Worm (Caenorhabditis elegans) whole organism, L4 larva: ENCODE measurements around the gene ZK666.15.
A peak's percentile ranks its signal among the peaks of the same experiment; 100 is the strongest.
"Not testable (repeated sequence)": the region's sequence is repeated elsewhere in the genome, so short reads cannot be mapped to it uniquely, and the experiment has no call there.

Experiments used
- D1046.2 ChIP-seq: fragments of 200-800 bp; sonication (Bioruptor generic); IDR thresholded peaks from 2 replicates; pipeline ENCODE4 v1.3.6; 2022; ENCODE audit warnings: missing genetic modification characterization, missing compliant biosample characterization
- F26F4.8 ChIP-seq: fragments of 200-800 bp; sonication (Bioruptor generic); conservative IDR thresholded peaks from 2 replicates; pipeline ENCODE4 v1.3.6; 2022; ENCODE audit warnings: missing genetic modification characterization, missing compliant biosample characterization
- F49E8.2 ChIP-seq: sonication (generic microtip); optimal IDR thresholded peaks from 2 replicates; lab custom pipeline; 2016; ENCODE audit warnings: missing compliant biosample characterization, mild to moderate bottlenecking, missing genetic modification characterization, borderline replicate concordance
- T20F7.1 ChIP-seq: fragments of 200-800 bp; sonication (Bioruptor generic); optimal IDR thresholded peaks from 2 replicates; lab custom pipeline; 2018; ENCODE audit warnings: mild to moderate bottlenecking, missing genetic modification characterization, missing compliant biosample characterization
- T26A8.4 ChIP-seq: fragments of 200-800 bp; sonication (Bioruptor generic); IDR thresholded peaks from 2 replicates; pipeline ENCODE4 v1.3.6; 2022; ENCODE audit warnings: missing genetic modification characterization, missing compliant biosample characterization
- Y105C5A.15 ChIP-seq: fragments of 200-800 bp; sonication (Bioruptor generic); IDR thresholded peaks from 2 replicates; pipeline ENCODE4 v1.3.6; 2022; ENCODE audit warnings: missing genetic modification characterization, missing compliant biosample characterization
- Y48G9A.11 ChIP-seq: fragments of 200-800 bp; sonication (Bioruptor generic); IDR thresholded peaks from 2 replicates; pipeline ENCODE4 v1.3.6; 2022; ENCODE audit warnings: missing genetic modification reagents, missing genetic modification characterization, missing compliant biosample characterization
- Y5F2A.4 ChIP-seq: fragments of 200-800 bp; sonication (Bioruptor generic); optimal IDR thresholded peaks from 2 replicates; lab custom pipeline; 2018; ENCODE audit warnings: mild to moderate bottlenecking, missing genetic modification characterization, missing compliant biosample characterization
- ZK337.2 ChIP-seq: fragments of 200-800 bp; sonication (Bioruptor generic); IDR thresholded peaks from 2 replicates; pipeline ENCODE4 v1.3.6; 2022; ENCODE audit warnings: missing genetic modification reagents, missing genetic modification characterization, missing compliant biosample characterization
- ZK546.5 ChIP-seq, 2 experiments: sonication (generic microtip); optimal IDR thresholded peaks; 2 replicates each; lab custom pipeline; 2017; ENCODE audit warnings: missing biosample characterization in 2 of 2, missing genetic modification characterization in 2 of 2
- aha-1 ChIP-seq: fragments of 150-350 bp; peaks from one replicate; lab custom pipeline; 2014; ENCODE audit warnings: missing biosample characterization, missing genetic modification characterization
- aly-2 ChIP-seq: sonication (generic microtip); optimal IDR thresholded peaks from 2 replicates; lab custom pipeline; 2018; ENCODE audit warnings: missing biosample characterization, missing genetic modification characterization
- arid-1 ChIP-seq: fragments of 200-800 bp; sonication (Bioruptor generic); conservative IDR thresholded peaks from 2 replicates; pipeline ENCODE4 v1.3.6; 2022; ENCODE audit warnings: missing genetic modification reagents, missing genetic modification characterization, missing compliant biosample characterization
- ceh-20 ChIP-seq: fragments of 200-800 bp; sonication (Bioruptor generic); IDR thresholded peaks from 2 replicates; pipeline ENCODE4 v1.3.6; 2022; ENCODE audit warnings: missing genetic modification reagents, missing genetic modification characterization, missing compliant biosample characterization
- ceh-28 ChIP-seq: fragments of 150-350 bp; optimal IDR thresholded peaks from 2 replicates; lab custom pipeline; 2014; ENCODE audit warnings: missing biosample characterization, missing genetic modification reagents, missing genetic modification characterization
- ceh-82 ChIP-seq: sonication (generic microtip); optimal IDR thresholded peaks from 2 replicates; lab custom pipeline; 2017; ENCODE audit warnings: missing biosample characterization, missing genetic modification characterization
- daf-16 ChIP-seq, 3 experiments: sonication (generic microtip); optimal IDR thresholded peaks; 2 replicates each; lab custom pipeline; 2016 to 2017; ENCODE audit warnings: missing genetic modification characterization in 3 of 3, missing genetic modification reagents in 3 of 3, mild to moderate bottlenecking in 2 of 3, missing compliant biosample characterization in 2 of 3, missing biosample characterization in 1 of 3, moderate library complexity in 1 of 3
- dmd-6 ChIP-seq: fragments of 200-800 bp; sonication (Bioruptor generic); IDR thresholded peaks from 2 replicates; pipeline ENCODE4 v1.3.6; 2022; ENCODE audit warnings: missing genetic modification reagents, missing genetic modification characterization, missing compliant biosample characterization
- dmd-8 ChIP-seq: fragments of 200-800 bp; sonication (Bioruptor generic); IDR thresholded peaks from 2 replicates; pipeline ENCODE4 v1.3.6; 2022; ENCODE audit warnings: missing genetic modification characterization, missing compliant biosample characterization
- duxl-1 ChIP-seq: sonication (generic microtip); optimal IDR thresholded peaks from 2 replicates; lab custom pipeline; 2016; ENCODE audit warnings: mild to moderate bottlenecking, missing genetic modification characterization, moderate library complexity, missing compliant biosample characterization; ENCODE audit not compliant: poor library complexity
- dve-1 ChIP-seq: sonication (generic microtip); optimal IDR thresholded peaks from 2 replicates; lab custom pipeline; 2017; ENCODE audit warnings: antibody characterized with exemption, mild to moderate bottlenecking, missing genetic modification characterization, missing compliant biosample characterization; ENCODE audit not compliant: insufficient read depth
- egl-27 ChIP-seq: sonication (generic microtip); optimal IDR thresholded peaks from 3 replicates; lab custom pipeline; 2017; ENCODE audit warnings: missing biosample characterization, missing genetic modification reagents, missing genetic modification characterization
- hif-1 ChIP-seq, 2 experiments: sonication (generic microtip); optimal IDR thresholded peaks; 2 replicates each; lab custom pipeline; 2016 to 2017; ENCODE audit warnings: missing compliant biosample characterization in 2 of 2, missing genetic modification characterization in 2 of 2, missing genetic modification reagents in 2 of 2, missing genotype in 2 of 2, mild to moderate bottlenecking in 1 of 2
- hlh-11 ChIP-seq: fragments of 200-800 bp; sonication (Bioruptor generic); optimal IDR thresholded peaks from 2 replicates; lab custom pipeline; 2018; ENCODE audit warnings: mild to moderate bottlenecking, missing genetic modification characterization, missing compliant biosample characterization
- hlh-30 ChIP-seq: sonication (generic microtip); optimal IDR thresholded peaks from 2 replicates; lab custom pipeline; 2017; ENCODE audit warnings: antibody characterized with exemption, mild to moderate bottlenecking, missing genetic modification characterization, missing compliant biosample characterization; ENCODE audit not compliant: insufficient read depth
- jun-1 ChIP-seq: fragments of 150-350 bp; optimal IDR thresholded peaks from 2 replicates; lab custom pipeline; 2014; ENCODE audit warnings: missing biosample characterization, missing genetic modification reagents, missing genetic modification characterization
- lin-1 ChIP-seq: fragments of 200-800 bp; sonication (Bioruptor generic); IDR thresholded peaks from 2 replicates; pipeline ENCODE4 v1.3.6; 2022; ENCODE audit warnings: missing genetic modification reagents, missing genetic modification characterization, missing compliant biosample characterization
- lin-13 ChIP-seq: fragments of 150-350 bp; optimal IDR thresholded peaks from 2 replicates; lab custom pipeline; 2014; ENCODE audit warnings: missing biosample characterization, missing genetic modification reagents, missing genetic modification characterization
- lin-38 ChIP-seq: fragments of 200-800 bp; sonication (Bioruptor generic); IDR thresholded peaks from 2 replicates; pipeline ENCODE4 v1.3.6; 2022; ENCODE audit warnings: missing genetic modification reagents, missing genetic modification characterization, missing compliant biosample characterization
- mdl-1 ChIP-seq, 2 experiments: fragments of 150-350 bp in 1 of 2; sonication (generic microtip) in 1 of 2; optimal IDR thresholded peaks; 2 replicates each; lab custom pipeline; 2014 to 2017; ENCODE audit warnings: missing biosample characterization in 2 of 2, missing genetic modification characterization in 2 of 2
- mes-2 ChIP-seq: sonication (generic microtip); optimal IDR thresholded peaks from 2 replicates; lab custom pipeline; 2016; ENCODE audit warnings: missing genotype, mild to moderate bottlenecking, missing genetic modification characterization, missing compliant biosample characterization; ENCODE audit not compliant: poor library complexity, severe bottlenecking
- mxl-3 ChIP-seq: fragments of 200-800 bp; sonication (Bioruptor generic); optimal IDR thresholded peaks from 2 replicates; lab custom pipeline; 2018; ENCODE audit warnings: mild to moderate bottlenecking, missing genetic modification characterization, missing compliant biosample characterization
- nhr-237 ChIP-seq: sonication (generic microtip); optimal IDR thresholded peaks from 2 replicates; lab custom pipeline; 2017; ENCODE audit warnings: missing biosample characterization, missing genetic modification characterization
- nhr-25 ChIP-seq: sonication (generic microtip); optimal IDR thresholded peaks from 2 replicates; lab custom pipeline; 2017; ENCODE audit warnings: missing genetic modification characterization, mild to moderate bottlenecking, missing compliant biosample characterization, antibody characterized with exemption, moderate library complexity, borderline replicate concordance; ENCODE audit not compliant: insufficient read depth
- nhr-28 ChIP-seq: fragments of 150-350 bp; optimal IDR thresholded peaks from 2 replicates; lab custom pipeline; 2014; ENCODE audit warnings: missing biosample characterization, missing genetic modification characterization
- nhr-42 ChIP-seq: fragments of 200-800 bp; sonication (Bioruptor generic); IDR thresholded peaks from 2 replicates; pipeline ENCODE4 v1.3.6; 2022; ENCODE audit warnings: missing genetic modification characterization, missing compliant biosample characterization
- nhr-77 ChIP-seq: fragments of 150-350 bp; optimal IDR thresholded peaks from 2 replicates; lab custom pipeline; 2014; ENCODE audit warnings: missing biosample characterization, missing genetic modification characterization
- pqm-1 ChIP-seq: sonication (generic microtip); optimal IDR thresholded peaks from 2 replicates; lab custom pipeline; 2017; ENCODE audit warnings: missing biosample characterization, missing genetic modification characterization
- unc-62 ChIP-seq, 3 experiments: fragments of 150-350 bp in 1 of 3; sonication (generic microtip); optimal IDR thresholded peaks in 2 of 3; peaks in 1 of 3; 1 replicate in 1 of 3; 2 replicates in 2 of 3; lab custom pipeline; 2014 to 2017; ENCODE audit warnings: missing biosample characterization in 3 of 3, missing genetic modification characterization in 3 of 3, missing genetic modification reagents in 3 of 3, missing genotype in 1 of 3
- vab-7 ChIP-seq: fragments of 200-800 bp; sonication (Bioruptor generic); IDR thresholded peaks from 2 replicates; pipeline ENCODE4 v1.3.6; 2022; ENCODE audit warnings: missing genetic modification reagents, missing genetic modification characterization, missing compliant biosample characterization
- zip-11 ChIP-seq: fragments of 200-800 bp; sonication (Bioruptor generic); IDR thresholded peaks from 2 replicates; pipeline ENCODE4 v1.3.6; 2022; ENCODE audit warnings: missing genetic modification characterization, missing compliant biosample characterization

ZK666.15 gene

DNA sequence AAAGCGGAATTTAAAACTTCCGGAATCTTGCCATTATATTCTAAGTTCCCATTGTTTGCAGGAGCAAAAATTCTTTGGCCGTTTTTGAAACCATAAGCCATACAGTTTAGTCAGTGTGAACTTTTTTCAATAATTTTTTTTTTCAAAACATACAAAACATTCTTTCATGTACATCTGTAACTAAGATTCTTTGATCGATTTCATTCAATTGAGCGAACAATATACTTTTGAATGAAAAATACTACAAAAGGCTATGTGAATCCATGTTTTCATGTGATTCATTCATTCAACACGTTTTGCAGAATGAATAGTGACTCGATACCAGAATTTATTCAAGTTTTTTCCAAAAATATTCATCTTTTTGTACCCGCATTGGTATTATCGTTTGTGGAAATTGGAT, at the start of gene ZK666.15:
TSS of gene ZK666.15 (plus strand) at position 301 of the 400 bp plus-strand sequence.
- TF ChIP-seq F49E8.2 (tag; lab: Kevin White, UChicago) (no peak), Y105C5A.15 (GFP tag; lab: Robert Waterston, UW) (no peak), hlh-30 (tag; lab: Kevin White, UChicago) (no peak), ceh-20 (GFP tag; lab: Robert Waterston, UW) (no peak), ceh-82 (tag; lab: Kevin White, UChicago) (no peak), ZK546.5 (tag; optimal IDR thresholded peaks at IDR 0.05; lab: Kevin White, UChicago) (no peak), D1046.2 (GFP tag; lab: Robert Waterston, UW) (no peak), mes-2 (tag; lab: Kevin White, UChicago) (no peak), aly-2 (tag; lab: Kevin White, UChicago) (no peak), lin-1 (no peak), F26F4.8 (no peak), ceh-28 (tag; lab: Kevin White, UChicago) (no peak), jun-1 (tag; lab: Kevin White, UChicago) (no peak), nhr-237 (tag; lab: Kevin White, UChicago) (no peak), egl-27 (tag; lab: Kevin White, UChicago) (no peak), nhr-42 (GFP tag; lab: Robert Waterston, UW) (no peak), zip-11 (no peak), Y5F2A.4 (GFP tag; lab: Kevin White, UChicago) (no peak), hif-1 (tag; optimal IDR thresholded peaks at IDR 0.05; lab: Kevin White, UChicago) (no peak), T20F7.1 (GFP tag; lab: Kevin White, UChicago) (no peak)

DNA sequence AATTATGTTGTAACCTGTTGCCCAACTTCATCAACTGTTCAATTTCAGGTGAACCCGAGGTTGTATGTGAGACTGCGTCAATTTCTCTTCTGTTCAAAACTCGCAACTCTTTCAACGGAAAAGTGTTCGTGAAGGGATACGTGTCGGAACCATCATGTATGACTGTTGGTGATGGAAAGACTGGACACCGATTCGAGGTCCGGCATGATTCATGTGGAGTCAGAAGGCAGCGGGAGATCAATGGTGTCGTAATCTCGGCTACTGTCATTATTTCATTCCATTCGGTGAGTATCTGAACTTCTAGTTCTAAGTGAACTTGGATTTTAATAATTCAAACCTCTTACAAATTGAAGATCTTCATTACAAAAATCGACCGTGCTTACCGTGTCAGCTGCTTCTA, 49.0 kb upstream of the ZK666.15 start:
- TF ChIP-seq aha-1 (peak; percentile 94), pqm-1 (tag; lab: Kevin White, UChicago) (no peak)

DNA sequence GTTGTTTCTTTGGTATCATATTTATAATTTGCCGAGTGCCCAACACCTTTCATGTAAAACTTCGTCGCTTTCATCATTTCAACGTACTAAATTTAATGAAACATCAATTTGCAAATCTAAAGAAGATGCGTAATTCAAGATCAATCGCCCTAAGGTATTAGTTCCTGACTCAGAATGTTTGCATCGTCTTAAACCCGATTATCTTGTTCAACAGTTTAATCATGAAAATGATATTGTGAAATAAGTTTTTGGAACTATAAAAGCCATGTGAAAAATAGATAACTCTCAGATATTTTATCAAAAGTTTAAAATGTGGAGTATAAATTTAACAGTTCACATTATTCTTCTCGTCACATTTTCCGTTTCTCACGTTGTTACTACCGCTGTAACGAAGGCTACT, 46.9 kb upstream of the ZK666.15 start, which contains the start of gene E04D5.4:
TSS of gene E04D5.4 (plus strand) at position 301 of the 400 bp plus-strand sequence.
- no peak for TF ChIP-seq ZK337.2 (GFP tag; lab: Robert Waterston, UW)

DNA sequence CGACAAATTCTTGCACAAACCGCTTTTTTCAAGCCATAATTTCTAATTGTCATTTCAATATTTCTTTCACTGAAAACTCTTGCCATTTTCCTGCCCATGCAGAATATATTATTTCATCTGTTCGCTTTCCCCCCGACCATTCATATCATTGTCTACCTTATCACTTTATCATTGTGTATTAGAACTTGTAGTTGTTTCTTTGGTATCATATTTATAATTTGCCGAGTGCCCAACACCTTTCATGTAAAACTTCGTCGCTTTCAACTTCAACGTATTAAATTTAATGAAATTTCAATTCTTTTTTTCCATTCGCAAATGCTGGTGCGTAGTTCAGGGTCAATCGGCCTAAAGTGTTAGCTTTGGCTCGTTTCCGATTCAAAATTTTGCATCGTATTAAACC, 44.0 kb upstream of the ZK666.15 start, which contains the start of gene ZK673.1:
TSS of gene ZK673.1 (plus strand) at position 301 of the 400 bp plus-strand sequence.
- peak in 1 of 2 experiments; percentile 56 for TF ChIP-seq unc-62 (GFP tag; optimal IDR thresholded peaks at IDR 0.05 in 1 of 2; lab: Kevin White, UChicago)
- TF ChIP-seq unc-62 (tag; optimal IDR thresholded peaks at IDR 0.05; lab: Kevin White, UChicago), result not testable (repeated sequence)

DNA sequence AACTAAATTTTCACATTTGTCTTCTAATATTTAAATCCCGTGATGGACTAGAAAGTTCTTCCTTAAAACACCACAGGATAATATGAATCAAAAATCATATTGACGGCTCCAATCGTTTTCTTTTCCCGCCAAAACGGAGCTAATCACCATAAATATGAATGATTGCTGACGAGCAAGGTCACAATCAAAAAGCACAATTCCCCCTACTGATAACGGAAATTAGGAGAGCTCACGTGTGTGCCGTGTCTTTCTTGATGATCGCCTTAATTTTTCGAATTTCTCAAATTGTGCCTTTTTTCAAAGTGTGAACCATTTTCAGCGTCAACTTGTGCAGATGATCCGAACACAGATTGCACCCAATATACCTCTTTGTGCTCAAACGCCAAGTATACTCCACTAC, 42.9 kb upstream of the ZK666.15 start:
- TF ChIP-seq mxl-3 (GFP tag; lab: Kevin White, UChicago) (peak; percentile 23), dmd-6 (GFP tag; lab: Robert Waterston, UW) (peak; percentile 83), hlh-30 (tag; lab: Kevin White, UChicago) (peak; percentile 58), hlh-11 (tag; lab: Kevin White, UChicago) (peak; percentile 56), duxl-1 (no peak), Y48G9A.11 (GFP tag; lab: Robert Waterston, UW) (no peak), lin-13 (GFP tag; lab: Kevin White, UChicago) (no peak), T26A8.4 (no peak), mdl-1 (tag; optimal IDR thresholded peaks at IDR 0.05; lab: Kevin White, UChicago) (peak in 1 of 2 experiments; percentile 19), dve-1 (peak; percentile 51), lin-38 (GFP tag; lab: Robert Waterston, UW) (no peak), nhr-25 (no peak), dmd-8 (no peak), nhr-28 (tag; lab: Kevin White, UChicago) (peak; percentile 62), arid-1 (GFP tag; lab: Robert Waterston, UW) (no peak), ceh-82 (tag; lab: Kevin White, UChicago) (no peak), nhr-77 (peak; percentile 18), ceh-28 (tag; lab: Kevin White, UChicago) (no peak), pqm-1 (tag; lab: Kevin White, UChicago) (peak; percentile 42), vab-7 (no peak), daf-16 (GFP tag; optimal IDR thresholded peaks at IDR 0.05; lab: Kevin White, UChicago) (no peak), daf-16 (tag; optimal IDR thresholded peaks at IDR 0.05; lab: Kevin White, UChicago) (peak; percentile 46)
